Fruit fly (Drosophila melanogaster) Kc167 (cell line): ENCODE data around the gene Jhbp15.

Source experiments
- Sin3A ChIP-seq: fragments of >200 bp; optimal IDR thresholded peaks from 2 replicates; lab custom pipeline; 2018; ENCODE audit warnings: missing external identifiers
- h ChIP-seq: fragments of >200 bp; optimal IDR thresholded peaks from 3 replicates; lab custom pipeline; 2018; ENCODE audit warnings: missing external identifiers
- insv ChIP-seq: fragments of >200 bp; optimal IDR thresholded peaks from 3 replicates; lab custom pipeline; 2018; ENCODE audit warnings: missing external identifiers
- psq ChIP-seq: fragments of >200 bp; optimal IDR thresholded peaks from 2 replicates; lab custom pipeline; 2017; ENCODE audit warnings: missing external identifiers

DNA sequence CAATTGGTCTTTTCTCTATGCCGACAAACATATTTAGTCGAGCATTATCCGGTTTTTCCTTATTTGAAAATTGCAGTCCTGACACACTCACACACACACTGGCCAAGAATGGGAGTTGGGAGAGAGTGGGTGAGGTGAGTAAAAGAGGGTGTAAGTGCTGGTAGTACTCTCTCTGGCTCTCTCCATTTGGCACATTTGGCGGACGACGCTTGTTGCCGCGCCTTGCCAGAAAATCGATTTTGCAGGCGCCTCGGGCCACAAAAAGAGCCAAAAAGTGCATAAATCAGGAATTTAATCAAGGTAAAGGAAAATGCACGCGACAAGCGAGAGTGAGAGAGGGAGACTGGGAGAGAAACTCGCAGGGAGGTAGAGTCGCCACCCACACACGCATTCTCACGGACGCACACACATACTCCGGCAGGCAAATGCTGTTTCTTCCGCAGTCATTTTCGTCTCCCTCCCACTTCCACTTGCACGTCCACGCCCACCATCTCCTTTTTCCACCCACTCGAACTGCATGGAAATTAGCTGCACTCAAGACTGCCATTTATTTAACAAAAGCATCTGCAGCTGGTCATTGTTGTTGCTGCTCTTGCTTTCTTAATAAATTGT is 45.9 kb upstream of the Jhbp15 start:
- TF ChIP-seq psq (lab: Kevin White, UChicago): no peak
- no peak for TF ChIP-seq h (lab: Kevin White, UChicago)
- TF ChIP-seq insv (lab: Kevin White, UChicago): no peak
- no peak for TF ChIP-seq Sin3A (lab: Kevin White, UChicago)
